Fruit fly (Drosophila melanogaster) whole organism, embryonic: ENCODE data around the gene Actn3.

ENCODE experiments used
- CG15514 ChIP-seq: fragments of 200-800 bp; sonication (Bioruptor generic); optimal IDR thresholded peaks from 3 replicates; lab custom pipeline; 2017; ENCODE audit warnings: missing biosample characterization, missing genetic modification characterization, mild to moderate bottlenecking, moderate library complexity, missing genetic modification reagents
- CG7556 ChIP-seq: fragments of 200-800 bp; sonication (Bioruptor generic); optimal IDR thresholded peaks from 2 replicates; lab custom pipeline; 2017; ENCODE audit warnings: missing biosample characterization, mild to moderate bottlenecking, missing genetic modification characterization
- gfzf ChIP-seq: fragments of 200-800 bp; sonication (Bioruptor generic); optimal IDR thresholded peaks from 2 replicates; lab custom pipeline; 2016; ENCODE audit warnings: missing biosample characterization, mild to moderate bottlenecking, missing genetic modification characterization, moderate library complexity
- h ChIP-seq: fragments of >200 bp; optimal IDR thresholded peaks from 2 replicates; lab custom pipeline; 2017
- oc ChIP-seq: fragments of 200-800 bp; sonication (Bioruptor generic); optimal IDR thresholded peaks from 2 replicates; lab custom pipeline; 2018; ENCODE audit warnings: missing biosample characterization, mild to moderate bottlenecking, missing genetic modification characterization, moderate library complexity

DNA sequence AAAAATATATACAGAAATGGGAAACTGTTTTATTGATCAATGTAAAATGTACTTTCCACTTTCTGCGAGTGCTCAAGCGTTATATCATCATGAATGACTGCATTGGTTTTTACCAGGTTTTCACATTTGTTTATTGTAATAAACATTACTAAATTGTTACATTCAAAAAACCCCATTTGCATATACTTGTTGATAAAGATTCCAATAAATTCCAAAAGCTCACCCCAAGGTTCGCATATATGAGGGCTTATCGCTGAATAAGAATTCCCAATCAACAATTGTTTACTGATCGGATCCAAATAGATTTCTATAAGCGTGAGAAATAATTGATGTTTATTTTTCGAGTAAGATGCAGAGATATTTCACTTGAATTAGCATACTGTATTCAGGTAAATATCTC, 25.9 kb upstream of the Actn3 start:
- TF ChIP-seq CG15514 (GFP tag; lab: Kevin White, UChicago) (no peak), h (lab: Kevin White, UChicago) (no peak), gfzf (GFP tag; lab: Kevin White, UChicago) (no peak), CG7556 (GFP tag; lab: Kevin White, UChicago) (no peak), oc (no peak)
